Fruit fly (Drosophila melanogaster) whole organism, embryonic: ENCODE measurements around the gene CG14965.

ENCODE experiments used
- Abd-B ChIP-seq: fragments of 200-800 bp; sonication (Bioruptor generic); optimal IDR thresholded peaks from 2 replicates; lab custom pipeline; 2018; ENCODE audit warnings: missing biosample characterization, mild to moderate bottlenecking, missing genetic modification characterization, moderate library complexity
- Atf-2 ChIP-seq: fragments of 200-800 bp; sonication (Bioruptor generic); optimal IDR thresholded peaks from 2 replicates; lab custom pipeline; 2016; ENCODE audit warnings: missing biosample characterization, missing genetic modification characterization
- B-H1 ChIP-seq: fragments of 200-800 bp; sonication (Bioruptor generic); IDR thresholded peaks from 3 replicates; pipeline ENCODE4 v1.3.6; 2022; ENCODE audit warnings: missing biosample characterization, missing genetic modification characterization
- BEAF-32 ChIP-seq: fragments of 200-800 bp; sonication (Bioruptor generic); optimal IDR thresholded peaks from 3 replicates; lab custom pipeline; 2017; ENCODE audit warnings: missing biosample characterization, missing genetic modification characterization, mild to moderate bottlenecking, moderate library complexity, missing genetic modification reagents
- C15 ChIP-seq: fragments of 200-800 bp; sonication (Bioruptor generic); IDR thresholded peaks from 3 replicates; pipeline ENCODE4 v1.3.6; 2022; ENCODE audit warnings: missing biosample characterization, missing genetic modification characterization
- CG10959 ChIP-seq: fragments of 200-800 bp; sonication (Bioruptor generic); IDR thresholded peaks from 2 replicates; pipeline ENCODE4 v1.3.6; 2022; ENCODE audit warnings: missing biosample characterization, missing genetic modification characterization
- CG11723 ChIP-seq: fragments of 200-800 bp; sonication (Bioruptor generic); optimal IDR thresholded peaks from 2 replicates; lab custom pipeline; 2017; ENCODE audit warnings: missing biosample characterization, mild to moderate bottlenecking, missing genetic modification characterization
- CG12299 ChIP-seq: fragments of 200-800 bp; sonication (Bioruptor generic); optimal IDR thresholded peaks from 2 replicates; lab custom pipeline; 2018; ENCODE audit warnings: missing biosample characterization, mild to moderate bottlenecking, missing genetic modification characterization
- CG1233 ChIP-seq: fragments of 200-800 bp; sonication (Bioruptor generic); optimal IDR thresholded peaks from 4 replicates; lab custom pipeline; 2018; ENCODE audit warnings: missing biosample characterization, mild to moderate bottlenecking, missing genetic modification characterization
- CG12391 ChIP-seq: fragments of 200-800 bp; sonication (Bioruptor generic); optimal IDR thresholded peaks from 3 replicates; lab custom pipeline; 2018; ENCODE audit warnings: missing biosample characterization, mild to moderate bottlenecking, missing genetic modification characterization, moderate library complexity
- CG12744 ChIP-seq: fragments of 200-800 bp; sonication (Bioruptor generic); optimal IDR thresholded peaks from 2 replicates; lab custom pipeline; 2016; ENCODE audit warnings: missing biosample characterization, missing genetic modification characterization
- CG15514 ChIP-seq: fragments of 200-800 bp; sonication (Bioruptor generic); optimal IDR thresholded peaks from 3 replicates; lab custom pipeline; 2017; ENCODE audit warnings: missing biosample characterization, missing genetic modification characterization, mild to moderate bottlenecking, moderate library complexity, missing genetic modification reagents
- CG15696 ChIP-seq: fragments of 200-800 bp; sonication (Bioruptor generic); optimal IDR thresholded peaks from 2 replicates; lab custom pipeline; 2019; ENCODE audit warnings: missing biosample characterization, mild to moderate bottlenecking, missing genetic modification characterization, moderate library complexity
- CG17359 ChIP-seq: fragments of 200-800 bp; sonication (Bioruptor generic); optimal IDR thresholded peaks from 3 replicates; lab custom pipeline; 2018; ENCODE audit warnings: missing biosample characterization, mild to moderate bottlenecking, missing genetic modification characterization, moderate library complexity
- CG2202 ChIP-seq: fragments of 200-800 bp; sonication (Bioruptor generic); optimal IDR thresholded peaks from 2 replicates; lab custom pipeline; 2018; ENCODE audit warnings: missing biosample characterization, mild to moderate bottlenecking, missing genetic modification characterization
- CG30403 ChIP-seq: fragments of 200-800 bp; sonication (Bioruptor generic); optimal IDR thresholded peaks from 3 replicates; lab custom pipeline; 2016; ENCODE audit warnings: missing biosample characterization, missing genetic modification characterization
- CG32532 ChIP-seq: fragments of 200-800 bp; sonication (Bioruptor generic); IDR thresholded peaks from 2 replicates; pipeline ENCODE4 v1.3.6; 2022; ENCODE audit warnings: missing biosample characterization, missing genetic modification characterization
- CG33213 ChIP-seq: fragments of 200-800 bp; sonication (Bioruptor generic); optimal IDR thresholded peaks from 3 replicates; lab custom pipeline; 2016; ENCODE audit warnings: missing biosample characterization, missing genetic modification characterization
- CG43689 ChIP-seq: fragments of 200-800 bp; sonication (Bioruptor generic); IDR thresholded peaks from 2 replicates; pipeline ENCODE4 v1.3.6; 2022; ENCODE audit warnings: missing biosample characterization, missing genetic modification characterization
- CG4404 ChIP-seq: fragments of 200-800 bp; sonication (Bioruptor generic); IDR thresholded peaks from 2 replicates; pipeline ENCODE4 v1.3.6; 2022; ENCODE audit warnings: missing biosample characterization, missing genetic modification characterization
- CG5953 ChIP-seq: fragments of 200-800 bp; sonication (Bioruptor generic); IDR thresholded peaks from 2 replicates; pipeline ENCODE4 v1.3.6; 2022; ENCODE audit warnings: missing biosample characterization, missing genetic modification characterization
- CG7839 ChIP-seq: fragments of 200-800 bp; sonication (Bioruptor generic); optimal IDR thresholded peaks from 3 replicates; lab custom pipeline; 2018; ENCODE audit warnings: missing biosample characterization, mild to moderate bottlenecking, missing genetic modification characterization, moderate library complexity
- CG8924 ChIP-seq: fragments of 200-800 bp; optimal IDR thresholded peaks from 3 replicates; lab custom pipeline; 2019; ENCODE audit warnings: missing biosample characterization, mild to moderate bottlenecking, missing genetic modification characterization, moderate library complexity
- D19A ChIP-seq: fragments of 200-800 bp; optimal IDR thresholded peaks from 3 replicates; lab custom pipeline; 2019; ENCODE audit warnings: missing biosample characterization, mild to moderate bottlenecking, missing genetic modification characterization, moderate library complexity
- Dll ChIP-seq: fragments of 200-800 bp; sonication (Bioruptor generic); IDR thresholded peaks from 4 replicates; pipeline ENCODE4 v1.3.6; 2022; ENCODE audit warnings: missing biosample characterization, missing genetic modification characterization; ENCODE audit not compliant: partially characterized antibody
- Fer3 ChIP-seq: fragments of 200-800 bp; sonication (Bioruptor generic); optimal IDR thresholded peaks from 2 replicates; lab custom pipeline; 2018; ENCODE audit warnings: missing biosample characterization, mild to moderate bottlenecking, missing genetic modification characterization, moderate library complexity
- Hand ChIP-seq: fragments of 200-800 bp; sonication (Bioruptor generic); optimal IDR thresholded peaks from 2 replicates; lab custom pipeline; 2017; ENCODE audit warnings: mild to moderate bottlenecking, missing biosample characterization, missing genetic modification reagents, missing genetic modification characterization
- Max ChIP-seq: fragments of 200-800 bp; sonication (Bioruptor generic); optimal IDR thresholded peaks from 2 replicates; lab custom pipeline; 2016; ENCODE audit warnings: missing biosample characterization, mild to moderate bottlenecking, missing genetic modification characterization
- Mrtf ChIP-seq: fragments of 200-800 bp; sonication (Bioruptor generic); IDR thresholded peaks from 3 replicates; pipeline ENCODE4 v1.3.6; 2022; ENCODE audit warnings: missing biosample characterization, missing genetic modification characterization
- NC2β ChIP-seq: fragments of 200-800 bp; sonication (Bioruptor generic); optimal IDR thresholded peaks from 2 replicates; lab custom pipeline; 2016; ENCODE audit warnings: missing biosample characterization, missing genetic modification characterization
- NFAT ChIP-seq: fragments of 200-800 bp; sonication (Bioruptor generic); IDR thresholded peaks from 2 replicates; pipeline ENCODE4 v1.3.6; 2022; ENCODE audit warnings: missing biosample characterization, missing genetic modification characterization
- Side ChIP-seq: fragments of 200-800 bp; sonication (Bioruptor generic); optimal IDR thresholded peaks from 2 replicates; lab custom pipeline; 2016; ENCODE audit warnings: missing biosample characterization, missing genetic modification characterization
- Xrp1 ChIP-seq: fragments of 200-800 bp; sonication (Bioruptor generic); IDR thresholded peaks from 2 replicates; pipeline ENCODE4 v1.3.6; 2022; ENCODE audit warnings: missing biosample characterization, missing genetic modification characterization
- abd-A ChIP-seq: fragments of 200-800 bp; sonication (Bioruptor generic); optimal IDR thresholded peaks from 3 replicates; lab custom pipeline; 2019; ENCODE audit warnings: missing biosample characterization, mild to moderate bottlenecking, missing genetic modification characterization, moderate library complexity
- amos ChIP-seq: fragments of 200-800 bp; sonication (Bioruptor generic); IDR thresholded peaks from 2 replicates; pipeline ENCODE4 v1.3.6; 2022; ENCODE audit warnings: missing biosample characterization, missing genetic modification characterization; ENCODE audit not compliant: partially characterized antibody
- dan ChIP-seq: fragments of 200-800 bp; sonication (Bioruptor generic); IDR thresholded peaks from 2 replicates; pipeline ENCODE4 v1.3.6; 2022; ENCODE audit warnings: missing biosample characterization, missing genetic modification characterization
- fd96Cb ChIP-seq: fragments of 200-800 bp; sonication (Bioruptor generic); optimal IDR thresholded peaks from 2 replicates; lab custom pipeline; 2018; ENCODE audit warnings: missing biosample characterization, mild to moderate bottlenecking, missing genetic modification characterization, moderate library complexity
- gt ChIP-seq: fragments of 200-800 bp; sonication (Bioruptor generic); IDR thresholded peaks from 2 replicates; pipeline ENCODE4 v1.3.6; 2022; ENCODE audit warnings: missing biosample characterization, missing genetic modification characterization
- hbn ChIP-seq: fragments of 200-800 bp; sonication (Bioruptor generic); IDR thresholded peaks from 2 replicates; pipeline ENCODE4 v1.3.6; 2022; ENCODE audit warnings: missing biosample characterization, missing genetic modification characterization; ENCODE audit not compliant: partially characterized antibody
- ind ChIP-seq: fragments of 200-800 bp; sonication (Bioruptor generic); optimal IDR thresholded peaks from 3 replicates; lab custom pipeline; 2016; ENCODE audit warnings: missing biosample characterization, missing genetic modification characterization
- lbe ChIP-seq: fragments of 200-800 bp; sonication (Bioruptor generic); optimal IDR thresholded peaks from 2 replicates; lab custom pipeline; 2016; ENCODE audit warnings: missing biosample characterization, mild to moderate bottlenecking, missing genetic modification characterization
- sug ChIP-seq: fragments of 200-800 bp; optimal IDR thresholded peaks from 2 replicates; lab custom pipeline; 2019; ENCODE audit warnings: missing biosample characterization, mild to moderate bottlenecking, missing genetic modification characterization, moderate library complexity
- tap ChIP-seq: fragments of 200-800 bp; optimal IDR thresholded peaks from 3 replicates; lab custom pipeline; 2019; ENCODE audit warnings: missing biosample characterization, mild to moderate bottlenecking, missing genetic modification characterization, moderate library complexity
- tna ChIP-seq: fragments of 200-800 bp; sonication (Bioruptor generic); IDR thresholded peaks from 2 replicates; pipeline ENCODE4 v1.3.6; 2022; ENCODE audit warnings: missing biosample characterization, missing genetic modification characterization; ENCODE audit not compliant: partially characterized antibody
- tup ChIP-seq: fragments of 200-800 bp; sonication (Bioruptor generic); optimal IDR thresholded peaks from 2 replicates; lab custom pipeline; 2016; ENCODE audit warnings: missing biosample characterization, mild to moderate bottlenecking, missing genetic modification characterization, moderate library complexity
- twi ChIP-seq: fragments of 200-800 bp; optimal IDR thresholded peaks from 2 replicates; lab custom pipeline; 2019; ENCODE audit warnings: missing biosample characterization, mild to moderate bottlenecking, missing genetic modification characterization, moderate library complexity
- zen2 ChIP-seq: fragments of 200-800 bp; sonication (Bioruptor generic); IDR thresholded peaks from 3 replicates; pipeline ENCODE4 v1.3.6; 2022; ENCODE audit warnings: missing biosample characterization, missing genetic modification characterization; ENCODE audit not compliant: partially characterized antibody

CG14965 gene

DNA sequence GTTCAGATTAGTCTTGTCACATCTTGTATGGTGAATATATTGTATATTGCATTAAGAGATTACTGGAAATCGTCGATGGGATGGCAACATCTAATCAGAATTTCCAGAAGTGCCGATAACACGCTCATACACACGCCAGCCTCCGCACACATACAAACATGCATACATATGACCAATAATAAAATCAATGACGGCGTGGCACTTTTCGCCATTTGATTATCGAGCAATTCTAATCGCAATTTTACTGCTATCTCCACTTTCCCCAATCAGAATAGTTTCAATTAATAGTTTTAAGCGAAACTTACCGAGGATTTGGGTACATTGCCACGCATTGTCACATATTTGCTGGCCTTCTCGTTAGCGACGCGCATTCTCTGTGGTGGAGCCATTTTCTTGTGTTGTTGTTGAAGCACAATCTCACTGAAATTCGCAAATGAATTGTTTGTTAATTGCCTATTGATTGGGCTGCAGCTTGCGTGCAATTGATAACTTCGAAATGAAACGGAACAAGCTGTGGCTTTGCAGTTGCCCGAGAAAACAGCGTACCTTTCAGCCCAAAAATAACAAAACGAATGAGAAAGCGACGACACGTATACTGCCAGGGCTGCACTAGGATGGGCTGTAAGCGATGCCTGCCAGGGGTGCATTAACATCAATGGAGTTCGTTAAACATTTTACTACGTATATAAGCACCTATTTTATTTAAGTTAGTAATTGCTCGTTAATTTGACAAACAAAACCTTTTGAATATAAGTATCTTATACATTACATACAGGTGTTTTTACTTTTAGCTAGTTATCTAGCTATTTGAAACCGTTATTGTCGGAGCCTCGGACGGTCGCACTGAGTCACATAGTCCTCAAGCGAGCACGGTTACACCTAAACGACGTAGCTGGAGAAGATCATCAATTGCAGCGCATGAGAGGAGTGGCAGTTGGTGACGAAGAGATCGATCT lies 6.4 kb upstream of the CG14965 start, which contains the start of the genes CG32276 and gry (continued):
- no peak; the same call in 2 of the 3 replicates for TF ChIP-seq B-H1
- TF ChIP-seq gt (GFP tag; lab: Robert Waterston, UW): peak; percentile 35; the same call in 1 of the 2 replicates
- TF ChIP-seq CG11723: peak; percentile 60
- TF ChIP-seq Atf-2 (GFP tag; lab: Kevin White, UChicago): peak; percentile 81
- peak; percentile 72 for TF ChIP-seq Fer3
- TF ChIP-seq CG17359: peak; percentile 62
- peak; percentile 67 for TF ChIP-seq CG1233 (GFP tag; lab: Kevin White, UChicago)
- peak; percentile 82 for TF ChIP-seq CG8924 (tag; lab: Kevin White, UChicago)
- TF ChIP-seq CG30403: peak; percentile 84
- TF ChIP-seq CG12391: peak; percentile 91
- TF ChIP-seq tup (GFP tag; lab: Kevin White, UChicago): peak; percentile 63
- TF ChIP-seq zen2 (GFP tag; lab: Robert Waterston, UW): no peak
- no peak for TF ChIP-seq tna (GFP tag; lab: Robert Waterston, UW)
- peak; percentile 91 for TF ChIP-seq CG15514 (GFP tag; lab: Kevin White, UChicago)
- TF ChIP-seq hbn (GFP tag; lab: Robert Waterston, UW): peak; percentile 26; the same call in 1 of the 2 replicates
- TF ChIP-seq CG4404: peak; percentile 33; the same call in 1 of the 2 replicates
- peak; percentile 72; the same call in 1 of the 2 replicates for TF ChIP-seq Xrp1 (GFP tag; lab: Robert Waterston, UW)
- TF ChIP-seq tap (tag; lab: Kevin White, UChicago): peak; percentile 63
- peak; percentile 43; the same call in 1 of the 4 replicates for TF ChIP-seq Dll (GFP tag; lab: Robert Waterston, UW)
- peak; percentile 75 for TF ChIP-seq CG15696
- peak; percentile 57 for TF ChIP-seq fd96Cb (tag; lab: Kevin White, UChicago)
- TF ChIP-seq CG32532: peak; percentile 81
- TF ChIP-seq CG10959 (GFP tag; lab: Robert Waterston, UW): peak; percentile 43; the same call in 1 of the 2 replicates
- TF ChIP-seq dan (GFP tag; lab: Robert Waterston, UW): no peak
- TF ChIP-seq D19A (tag; lab: Kevin White, UChicago): no peak
- TF ChIP-seq lbe (GFP tag; lab: Kevin White, UChicago): peak; percentile 73
- TF ChIP-seq CG33213: peak; percentile 81
- TF ChIP-seq twi (tag; lab: Kevin White, UChicago): peak; percentile 61
- peak; percentile 86 for TF ChIP-seq Side (GFP tag; lab: Kevin White, UChicago)
- no peak for TF ChIP-seq CG12744 (GFP tag; lab: Kevin White, UChicago)
- TF ChIP-seq abd-A (tag; lab: Kevin White, UChicago): no peak
- TF ChIP-seq NC2β: peak; percentile 84
- TF ChIP-seq BEAF-32 (GFP tag; lab: Kevin White, UChicago): peak; percentile 67
- no peak for TF ChIP-seq CG5953
- TF ChIP-seq Hand: no peak
- TF ChIP-seq CG2202: peak; percentile 56
- no peak for TF ChIP-seq Mrtf (GFP tag; lab: Robert Waterston, UW)
- TF ChIP-seq Max (GFP tag; lab: Kevin White, UChicago): peak; percentile 88
- peak; percentile 43 for TF ChIP-seq Abd-B
- peak; percentile 75 for TF ChIP-seq NFAT
- no peak for TF ChIP-seq CG7839
- no peak for TF ChIP-seq C15 (GFP tag; lab: Robert Waterston, UW)
- TF ChIP-seq ind: peak; percentile 81
- TF ChIP-seq amos: no peak; the same call in 1 of the 2 replicates
- TF ChIP-seq CG43689 (GFP tag; lab: Robert Waterston, UW): no peak
- peak; percentile 68 for TF ChIP-seq CG12299 (tag; lab: Kevin White, UChicago)
- TF ChIP-seq sug (tag; lab: Kevin White, UChicago): no peak
